Worm (Caenorhabditis elegans) whole organism, L1 larva: Measurements from ENCODE around the gene gpx-4.

Experiments
- C04F5.9 ChIP-seq: sonication (generic microtip); optimal IDR thresholded peaks from 2 replicates; lab custom pipeline; 2016; ENCODE audit warnings: missing genetic modification characterization, missing compliant biosample characterization
- F16B12.6 ChIP-seq: fragments of 150-350 bp; optimal IDR thresholded peaks from 2 replicates; lab custom pipeline; 2014; ENCODE audit warnings: missing biosample characterization, missing genetic modification characterization
- Y116A8C.19 ChIP-seq: sonication (generic microtip); optimal IDR thresholded peaks from 2 replicates; lab custom pipeline; 2016; ENCODE audit warnings: missing compliant biosample characterization, missing genetic modification characterization, borderline replicate concordance
- aha-1 ChIP-seq: fragments of 150-350 bp; optimal IDR thresholded peaks from 2 replicates; lab custom pipeline; 2014; ENCODE audit warnings: missing biosample characterization, missing genetic modification characterization
- alr-1 ChIP-seq: fragments of 200-800 bp; sonication (Bioruptor generic); optimal IDR thresholded peaks from 2 replicates; lab custom pipeline; 2018; ENCODE audit warnings: borderline replicate concordance, mild to moderate bottlenecking, missing genetic modification characterization, missing compliant biosample characterization
- ama-1 ChIP-seq: fragments of 150-350 bp; optimal IDR thresholded peaks from 2 replicates; lab custom pipeline; 2014
- ceh-8 ChIP-seq: fragments of 200-800 bp; sonication (Bioruptor generic); optimal IDR thresholded peaks from 2 replicates; lab custom pipeline; 2018; ENCODE audit warnings: mild to moderate bottlenecking, missing genetic modification characterization, moderate library complexity, missing compliant biosample characterization
- ceh-82 ChIP-seq, 3 experiments: fragments of 150-350 bp in 1 of 3; sonication (generic microtip) in 2 of 3; optimal IDR thresholded peaks; 2 replicates each; lab custom pipeline; 2014 to 2017; ENCODE audit warnings: missing biosample characterization in 3 of 3, missing genetic modification characterization in 3 of 3
- ceh-90 ChIP-seq: sonication (generic microtip); optimal IDR thresholded peaks from 2 replicates; lab custom pipeline; 2016; ENCODE audit warnings: missing genetic modification characterization, missing compliant biosample characterization
- ces-1 ChIP-seq: fragments of 150-350 bp; optimal IDR thresholded peaks from 2 replicates; lab custom pipeline; 2014; ENCODE audit warnings: missing biosample characterization, missing genetic modification reagents, missing genetic modification characterization
- dpl-1 ChIP-seq, 3 experiments: fragments of 150-350 bp in 2 of 3; sonication (generic microtip) in 1 of 3; optimal IDR thresholded peaks; 2 replicates each; lab custom pipeline; 2014 to 2017; ENCODE audit warnings: missing biosample characterization in 3 of 3, missing genetic modification characterization in 3 of 3, missing genetic modification reagents in 3 of 3
- efl-1 ChIP-seq, 4 experiments: fragments of 150-350 bp; optimal IDR thresholded peaks in 3 of 4; peaks in 1 of 4; 1 replicate in 1 of 4; 2 replicates in 3 of 4; lab custom pipeline; 2014; ENCODE audit warnings: missing biosample characterization in 2 of 4, missing genetic modification characterization in 2 of 4, missing genetic modification reagents in 2 of 4
- egl-13 ChIP-seq: sonication (generic microtip); optimal IDR thresholded peaks from 2 replicates; lab custom pipeline; 2016; ENCODE audit warnings: missing genotype, missing genetic modification reagents, missing genetic modification characterization, missing compliant biosample characterization
- elt-3 ChIP-seq, 6 experiments: fragments of 150-350 bp in 1 of 6; sonication (generic microtip); optimal IDR thresholded peaks; 2 replicates each; lab custom pipeline; 2017 to 2018; ENCODE audit warnings: missing biosample characterization in 6 of 6, missing genetic modification characterization in 6 of 6, inconsistent platforms in 1 of 6
- fkh-10 ChIP-seq: sonication (generic microtip); optimal IDR thresholded peaks from 2 replicates; lab custom pipeline; 2017; ENCODE audit warnings: missing biosample characterization, missing genetic modification reagents, missing genetic modification characterization
- fkh-4 ChIP-seq: sonication (generic microtip); optimal IDR thresholded peaks from 2 replicates; lab custom pipeline; 2016; ENCODE audit warnings: missing compliant biosample characterization, missing genetic modification characterization, borderline replicate concordance
- fos-1 ChIP-seq: fragments of 150-350 bp; optimal IDR thresholded peaks from 2 replicates; lab custom pipeline; 2014; ENCODE audit warnings: missing biosample characterization, missing genetic modification characterization
- grh-1 ChIP-seq: fragments of 200-800 bp; sonication (Bioruptor generic); IDR thresholded peaks from 2 replicates; pipeline ENCODE4 v1.3.6; 2022; ENCODE audit warnings: missing genetic modification reagents, missing genetic modification characterization, missing compliant biosample characterization
- lin-14 ChIP-seq: fragments of 200-800 bp; sonication (Bioruptor generic); optimal IDR thresholded peaks from 2 replicates; lab custom pipeline; 2018; ENCODE audit warnings: mild to moderate bottlenecking, missing genetic modification characterization, moderate library complexity, missing compliant biosample characterization
- lin-39 ChIP-seq: fragments of 150-350 bp; optimal IDR thresholded peaks from 2 replicates; lab custom pipeline; 2014; ENCODE audit warnings: missing biosample characterization, missing genetic modification reagents, missing genetic modification characterization
- lir-3 ChIP-seq: sonication (generic microtip); optimal IDR thresholded peaks from 2 replicates; lab custom pipeline; 2016; ENCODE audit warnings: mild to moderate bottlenecking, missing genetic modification characterization, moderate library complexity, missing compliant biosample characterization; ENCODE audit not compliant: poor library complexity
- lsy-2 ChIP-seq, 2 experiments: fragments of 150-350 bp; optimal IDR thresholded peaks; 2 replicates each; lab custom pipeline; 2014; ENCODE audit warnings: missing biosample characterization in 2 of 2, missing genetic modification characterization in 2 of 2
- mdl-1 ChIP-seq, 2 experiments: fragments of 150-350 bp; optimal IDR thresholded peaks; 2 replicates each; lab custom pipeline; 2014 to 2017; ENCODE audit warnings: missing biosample characterization in 2 of 2, missing genetic modification characterization in 2 of 2, inconsistent platforms in 1 of 2
- mep-1 ChIP-seq: fragments of 150-350 bp; optimal IDR thresholded peaks from 2 replicates; lab custom pipeline; 2014; ENCODE audit warnings: missing biosample characterization, missing genetic modification characterization
- nhr-12 ChIP-seq: sonication (generic microtip); optimal IDR thresholded peaks from 2 replicates; lab custom pipeline; 2017; ENCODE audit warnings: missing biosample characterization, missing genetic modification characterization
- nhr-237 ChIP-seq: fragments of 150-350 bp; optimal IDR thresholded peaks from 2 replicates; lab custom pipeline; 2014; ENCODE audit warnings: missing biosample characterization, missing genetic modification characterization
- nhr-28 ChIP-seq: fragments of 150-350 bp; optimal IDR thresholded peaks from 2 replicates; lab custom pipeline; 2014; ENCODE audit warnings: missing biosample characterization, missing genetic modification characterization
- nhr-47 ChIP-seq: sonication (generic microtip); optimal IDR thresholded peaks from 2 replicates; lab custom pipeline; 2016; ENCODE audit warnings: mild to moderate bottlenecking, missing genetic modification characterization, moderate library complexity, missing compliant biosample characterization
- nhr-71 ChIP-seq: sonication (generic microtip); optimal IDR thresholded peaks from 2 replicates; lab custom pipeline; 2016; ENCODE audit warnings: mild to moderate bottlenecking, missing genetic modification characterization, moderate library complexity, missing compliant biosample characterization
- nhr-85 ChIP-seq: sonication (generic microtip); peaks from one replicate; lab custom pipeline; 2016; ENCODE audit warnings: missing genetic modification characterization, inconsistent platforms, missing compliant biosample characterization
- nhr-90 ChIP-seq: sonication (generic microtip); optimal IDR thresholded peaks from 2 replicates; lab custom pipeline; 2016; ENCODE audit warnings: mild to moderate bottlenecking, missing genetic modification characterization, missing compliant biosample characterization; ENCODE audit not compliant: poor library complexity
- pag-3 ChIP-seq: sonication (generic microtip); optimal IDR thresholded peaks from 2 replicates; lab custom pipeline; 2017; ENCODE audit warnings: missing genetic modification characterization, mild to moderate bottlenecking, missing compliant biosample characterization, antibody characterized with exemption, borderline replicate concordance; ENCODE audit not compliant: insufficient read depth
- rnt-1 ChIP-seq: sonication (generic microtip); optimal IDR thresholded peaks from 2 replicates; lab custom pipeline; 2016; ENCODE audit warnings: mild to moderate bottlenecking, missing genetic modification characterization, moderate library complexity, missing compliant biosample characterization
- skn-1 ChIP-seq: fragments of 150-350 bp; optimal IDR thresholded peaks from 2 replicates; lab custom pipeline; 2014; ENCODE audit warnings: missing biosample characterization, missing genetic modification characterization
- sox-4 ChIP-seq: sonication (generic microtip); optimal IDR thresholded peaks from 2 replicates; lab custom pipeline; 2016; ENCODE audit warnings: missing genetic modification characterization, missing compliant biosample characterization
- sup-37 ChIP-seq: fragments of 200-800 bp; sonication (Bioruptor generic); optimal IDR thresholded peaks from 2 replicates; lab custom pipeline; 2018; ENCODE audit warnings: mild to moderate bottlenecking, missing genetic modification characterization, missing compliant biosample characterization
- swsn-7 ChIP-seq: sonication (generic microtip); optimal IDR thresholded peaks from 2 replicates; lab custom pipeline; 2016; ENCODE audit warnings: missing genetic modification characterization, missing compliant biosample characterization
- unc-30 ChIP-seq: sonication (generic microtip); optimal IDR thresholded peaks from 2 replicates; lab custom pipeline; 2017; ENCODE audit warnings: missing biosample characterization, missing genetic modification characterization
- unc-62 ChIP-seq: fragments of 150-350 bp; optimal IDR thresholded peaks from 2 replicates; lab custom pipeline; 2014; ENCODE audit warnings: missing biosample characterization, missing genetic modification reagents, missing genetic modification characterization
- unc-86 ChIP-seq: sonication (generic microtip); optimal IDR thresholded peaks from 2 replicates; lab custom pipeline; 2016; ENCODE audit warnings: missing genetic modification characterization, missing compliant biosample characterization
- unc-98 ChIP-seq: fragments of 200-800 bp; sonication (Bioruptor generic); IDR thresholded peaks from 2 replicates; pipeline ENCODE4 v1.3.6; 2022; ENCODE audit warnings: missing genetic modification characterization, missing compliant biosample characterization
- vab-15 ChIP-seq: sonication (generic microtip); optimal IDR thresholded peaks from 2 replicates; lab custom pipeline; 2017; ENCODE audit warnings: missing genotype, mild to moderate bottlenecking, missing genetic modification characterization, missing compliant biosample characterization
- zag-1 ChIP-seq: fragments of 150-350 bp; optimal IDR thresholded peaks from 2 replicates; lab custom pipeline; 2014; ENCODE audit warnings: missing biosample characterization, missing genetic modification characterization
- zip-4 ChIP-seq: fragments of 200-800 bp; sonication (Bioruptor generic); optimal IDR thresholded peaks from 2 replicates; lab custom pipeline; 2018; ENCODE audit warnings: mild to moderate bottlenecking, missing genetic modification characterization, moderate library complexity, missing compliant biosample characterization

Gene gpx-4

DNA sequence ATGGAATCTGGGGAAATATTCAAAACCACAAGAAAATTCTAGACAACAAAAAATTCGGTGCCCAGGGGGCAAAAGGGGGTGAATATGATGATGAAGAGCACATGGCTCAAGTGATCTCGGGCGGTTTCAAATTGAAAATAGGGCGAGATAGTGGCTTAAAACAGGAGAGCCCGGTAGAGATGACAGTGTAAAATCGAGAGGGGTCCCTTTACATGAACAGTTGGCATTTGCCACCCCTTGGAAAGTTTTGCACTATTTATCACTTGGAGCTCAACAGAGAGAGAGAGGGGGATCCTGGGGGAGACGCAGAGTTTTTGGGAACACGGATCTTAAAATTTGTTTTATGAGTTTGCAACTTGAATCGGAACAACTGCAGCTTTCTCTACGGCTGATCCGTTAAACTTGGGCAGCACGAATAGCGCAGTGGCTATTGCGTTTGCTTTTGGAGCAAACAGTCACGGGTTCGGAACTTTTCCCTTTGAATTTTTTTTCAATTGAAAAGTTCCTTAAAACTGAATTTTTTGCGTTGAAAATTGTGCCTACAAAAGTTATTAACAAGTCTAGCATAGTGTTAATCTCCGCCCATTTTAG is 9.3 kb downstream of the gpx-4 start (continued):
- TF ChIP-seq zag-1 (tag; lab: Kevin White, UChicago) = no peak
- TF ChIP-seq zip-4 = no peak
- no peak for TF ChIP-seq unc-86 (tag; lab: Kevin White, UChicago)
- TF ChIP-seq mdl-1 (tag; optimal IDR thresholded peaks at IDR 0.05; lab: Kevin White, UChicago) = peak in 1 of 2 experiments; percentile 29
- TF ChIP-seq ceh-8 (GFP tag; lab: Kevin White, UChicago) = no peak

- TF ChIP-seq nhr-90 (tag; lab: Kevin White, UChicago) = no peak
- TF ChIP-seq efl-1 (optimal IDR thresholded peaks at IDR 0.05; lab: Kevin White, UChicago) = no peak
- peak in 1 of 2 experiments; percentile 58 for TF ChIP-seq efl-1 (GFP tag; optimal IDR thresholded peaks at IDR 0.05 in 1 of 2; lab: Kevin White, UChicago)
- TF ChIP-seq dpl-1 (GFP tag; optimal IDR thresholded peaks at IDR 0.05; lab: Kevin White, UChicago) = no peak
Observed at ce11 chrIV:2664901-2665201, 10.0 kb downstream of the gpx-4 start.

DNA sequence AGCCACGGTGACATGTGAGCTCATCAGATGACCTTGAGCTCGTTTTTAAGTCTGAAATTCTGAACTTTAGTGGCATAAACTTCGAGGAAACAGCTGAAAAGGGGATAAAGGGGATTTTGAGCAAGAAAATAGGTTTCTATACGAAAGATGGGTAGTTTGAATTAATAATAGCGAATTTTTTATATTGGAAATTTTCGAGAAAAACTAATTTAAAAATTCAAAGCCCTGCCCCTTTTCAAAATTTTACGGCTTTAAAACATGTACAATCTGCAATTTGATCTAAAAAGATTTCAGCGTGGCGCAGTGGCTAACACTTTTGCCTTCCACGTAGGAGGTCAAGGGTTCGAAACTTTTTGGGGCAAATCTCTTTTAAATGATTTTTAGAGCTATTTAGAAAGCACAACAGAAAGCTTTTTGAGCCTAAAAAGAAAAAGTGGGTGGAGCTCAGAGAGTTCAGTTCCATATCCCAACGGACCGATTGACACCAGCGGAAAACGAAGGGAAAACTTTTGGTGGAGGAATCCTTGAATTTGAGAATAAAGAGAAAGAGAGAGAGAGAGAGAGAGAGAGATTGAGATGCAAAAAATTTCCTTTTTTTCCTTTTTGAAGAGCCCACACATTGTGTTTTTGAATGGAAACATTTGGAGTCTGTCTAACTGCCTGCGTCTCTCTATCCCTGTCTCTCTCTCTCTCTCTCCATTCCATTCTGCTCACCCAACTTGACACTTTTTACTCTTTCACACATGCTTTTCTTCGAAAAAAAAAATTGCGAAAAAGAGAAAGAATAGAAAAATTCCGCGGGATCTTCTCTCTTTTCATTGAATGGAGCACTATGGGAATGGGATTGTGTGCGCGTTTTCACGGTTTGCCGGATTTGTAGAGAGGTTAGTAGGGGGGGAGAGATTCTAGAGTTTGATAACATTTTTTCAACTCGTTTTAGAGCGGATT is 10.6 kb downstream of the gpx-4 start, which contains the start of gene Y69A2AR.31:
TSS of gene Y69A2AR.31 (minus strand) at position 51 of the 948 bp plus-strand sequence.
- TF ChIP-seq rnt-1 (peak; percentile 26), F16B12.6 (tag; lab: Kevin White, UChicago) (no peak), pag-3 (tag; lab: Kevin White, UChicago) (no peak), grh-1 (GFP tag; lab: Robert Waterston, UW) (no peak), unc-98 (GFP tag; lab: Robert Waterston, UW) (no peak), nhr-71 (tag; lab: Kevin White, UChicago) (peak; percentile 35), ceh-82 (tag; optimal IDR thresholded peaks at IDR 0.05; lab: Kevin White, UChicago) (peak in 1 of 3 experiments; percentile 55), vab-15 (tag; lab: Kevin White, UChicago) (no peak), C04F5.9 (tag; lab: Kevin White, UChicago) (no peak), elt-3 (tag; optimal IDR thresholded peaks at IDR 0.05; lab: Kevin White, UChicago) (no peak), swsn-7 (tag; lab: Kevin White, UChicago) (no peak), sox-4 (no peak), alr-1 (tag; lab: Kevin White, UChicago) (no peak), sup-37 (GFP tag; lab: Kevin White, UChicago) (no peak), unc-62 (GFP tag; lab: Kevin White, UChicago) (no peak), nhr-47 (tag; lab: Kevin White, UChicago) (peak; percentile 40), nhr-12 (no peak), lin-14 (GFP tag; lab: Kevin White, UChicago) (peak; percentile 83), fkh-10 (GFP tag; lab: Kevin White, UChicago) (peak; percentile 72), fos-1 (tag; lab: Kevin White, UChicago) (no peak), lir-3 (no peak), nhr-237 (tag; lab: Kevin White, UChicago) (no peak), lsy-2 (tag; optimal IDR thresholded peaks at IDR 0.05; lab: Kevin White, UChicago) (peak; percentile 31 to 55), ceh-8 (GFP tag; lab: Kevin White, UChicago) (no peak), skn-1 (no peak), nhr-85 (tag; lab: Kevin White, UChicago) (peak; percentile 15), ces-1 (GFP tag; lab: Kevin White, UChicago) (no peak), lin-39 (tag; lab: Kevin White, UChicago) (no peak), nhr-90 (tag; lab: Kevin White, UChicago) (no peak), fkh-4 (tag; lab: Kevin White, UChicago) (no peak), efl-1 (optimal IDR thresholded peaks at IDR 0.05; lab: Kevin White, UChicago) (peak; percentile 6 to 20), efl-1 (GFP tag; optimal IDR thresholded peaks at IDR 0.05 in 1 of 2; lab: Kevin White, UChicago) (peak; percentile 3 to 88), mep-1 (no peak), unc-30 (no peak), egl-13 (no peak), zag-1 (tag; lab: Kevin White, UChicago) (no peak), ama-1 (lab: Kevin White, UChicago) (no peak), nhr-28 (tag; lab: Kevin White, UChicago) (no peak), aha-1 (tag; lab: Kevin White, UChicago) (no peak), ceh-90 (tag; lab: Kevin White, UChicago) (no peak), Y116A8C.19 (tag; lab: Kevin White, UChicago) (no peak)
